Fruit fly (Drosophila melanogaster) Kc167 (cell line): ENCODE measurements around the gene LSm7.

Experiments
- Myc ChIP-seq: fragments of >200 bp; optimal IDR thresholded peaks from 2 replicates; lab custom pipeline; 2017; ENCODE audit warnings: missing external identifiers
- Sin3A ChIP-seq: fragments of >200 bp; optimal IDR thresholded peaks from 2 replicates; lab custom pipeline; 2018; ENCODE audit warnings: missing external identifiers
- h ChIP-seq: fragments of >200 bp; optimal IDR thresholded peaks from 3 replicates; lab custom pipeline; 2018; ENCODE audit warnings: missing external identifiers
- insv ChIP-seq: fragments of >200 bp; optimal IDR thresholded peaks from 3 replicates; lab custom pipeline; 2018; ENCODE audit warnings: missing external identifiers
- psq ChIP-seq: fragments of >200 bp; optimal IDR thresholded peaks from 2 replicates; lab custom pipeline; 2017; ENCODE audit warnings: missing external identifiers
- ttk ChIP-seq: sonication (Bioruptor generic); optimal IDR thresholded peaks from 2 replicates; lab custom pipeline; 2017; ENCODE audit warnings: missing external identifiers

LSm7 gene

dm6 chr2L:16743055-16743805, at the start of gene LSm7, which contains the start of gene BuGZ:
Gene LSm7 (minus strand): TSS chr2L:16743100.
Gene BuGZ (plus strand): TSS chr2L:16743405.
- TF ChIP-seq Sin3A (lab: Kevin White, UChicago) (no peak), psq (lab: Kevin White, UChicago) (no peak), h (lab: Kevin White, UChicago) (peak; percentile 36), ttk (lab: Kevin White, UChicago) (no peak), insv (lab: Kevin White, UChicago) (no peak)

dm6 chr2L:16791345-16791744, 48.4 kb upstream of the LSm7 start, which contains the start of gene CG17928:
Gene CG17928 (plus strand): TSS chr2L:16791568.
- TF ChIP-seq h (lab: Kevin White, UChicago) (no peak), insv (lab: Kevin White, UChicago) (no peak), Myc (no peak), Sin3A (lab: Kevin White, UChicago) (no peak), ttk (lab: Kevin White, UChicago) (no peak), psq (lab: Kevin White, UChicago) (no peak)

DNA sequence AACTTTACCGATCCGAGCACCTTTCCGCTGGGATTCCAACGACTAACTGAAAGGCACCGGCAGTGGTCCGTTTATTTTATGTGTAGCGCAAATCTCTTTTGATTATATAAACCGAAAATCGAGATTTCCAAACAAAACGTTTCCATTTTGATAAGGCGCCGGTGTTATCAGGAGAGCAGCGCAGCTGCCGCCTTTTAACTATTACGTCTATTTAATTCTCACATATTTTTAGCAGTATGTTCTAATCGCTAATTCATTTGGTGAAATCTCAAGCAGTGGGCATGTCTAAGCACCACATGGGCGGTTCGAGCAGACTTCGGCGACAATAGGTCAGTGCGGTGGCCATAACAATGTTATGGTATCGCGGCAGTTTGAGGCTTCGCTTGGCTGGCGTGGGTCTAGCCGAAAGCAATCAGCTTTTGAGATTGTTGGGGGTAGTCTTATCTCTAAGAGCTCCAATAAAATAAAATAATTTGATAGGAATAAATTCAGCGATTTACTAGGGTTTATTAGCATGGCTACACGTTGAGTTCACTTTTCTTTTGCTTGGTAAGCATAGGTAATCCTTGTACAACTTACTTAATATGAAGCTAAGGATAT, 47.9 kb upstream of the LSm7 start, which contains the start of gene Cyt-b5-r:
TSS of gene Cyt-b5-r (minus strand) at position 51 of the 600 bp plus-strand sequence.
- TF ChIP-seq h (lab: Kevin White, UChicago) (no peak), Sin3A (lab: Kevin White, UChicago) (no peak), psq (lab: Kevin White, UChicago) (no peak), ttk (lab: Kevin White, UChicago) (no peak)

- no peak for TF ChIP-seq ttk (lab: Kevin White, UChicago)
- no peak for TF ChIP-seq Myc
- no peak for TF ChIP-seq psq (lab: Kevin White, UChicago)
- no peak for TF ChIP-seq h (lab: Kevin White, UChicago)
- TF ChIP-seq insv (lab: Kevin White, UChicago): no peak
- TF ChIP-seq Sin3A (lab: Kevin White, UChicago): no peak
These were observed 47.0 kb upstream of the LSm7 start for dm6 chr2L:16789880-16790279.

DNA sequence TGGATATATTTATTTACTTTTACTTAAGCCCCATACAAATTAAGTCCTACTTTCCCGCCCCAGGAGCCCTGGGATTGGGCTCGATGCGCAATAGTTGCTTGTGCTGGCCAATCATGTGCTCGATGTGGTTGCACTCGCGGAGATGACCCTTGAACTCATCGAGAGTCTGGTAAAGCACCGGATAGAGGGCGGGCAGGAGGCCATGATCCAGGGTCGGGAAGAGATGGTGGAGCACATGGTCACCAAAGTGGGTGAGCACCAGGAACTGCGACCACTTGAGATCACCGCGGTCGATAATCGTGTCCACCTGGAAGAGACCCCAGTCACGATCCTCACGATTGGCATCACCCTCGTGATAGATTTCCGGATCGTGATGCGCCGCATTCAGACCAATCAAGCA, 46.0 kb upstream of the LSm7 start:
- no peak for TF ChIP-seq insv (lab: Kevin White, UChicago)
- TF ChIP-seq h (lab: Kevin White, UChicago): no peak
- TF ChIP-seq Myc: no peak
- no peak for TF ChIP-seq ttk (lab: Kevin White, UChicago)
- no peak for TF ChIP-seq psq (lab: Kevin White, UChicago)
- no peak for TF ChIP-seq Sin3A (lab: Kevin White, UChicago)

DNA sequence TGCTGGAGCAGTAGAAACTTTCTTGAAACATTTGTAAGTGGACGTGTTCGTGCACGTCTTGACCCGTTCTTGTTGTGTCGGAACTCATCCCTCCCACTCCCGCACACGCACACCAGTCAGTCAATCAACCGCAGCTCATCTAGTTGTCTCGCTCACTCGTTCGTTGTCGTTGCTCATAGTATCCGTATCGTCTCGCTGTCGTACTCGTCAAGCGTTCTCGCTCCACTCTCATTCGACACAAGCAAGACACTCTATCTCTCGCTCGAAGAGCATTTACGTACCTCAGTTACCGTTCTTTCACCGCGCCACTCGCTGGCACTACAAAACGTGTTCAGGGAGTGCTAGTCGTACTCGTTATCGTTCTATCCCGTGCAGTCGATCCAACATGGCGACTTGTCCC, 44.6 kb upstream of the LSm7 start:
- no peak for TF ChIP-seq Myc
- no peak for TF ChIP-seq insv (lab: Kevin White, UChicago)
- TF ChIP-seq Sin3A (lab: Kevin White, UChicago): no peak
- no peak for TF ChIP-seq h (lab: Kevin White, UChicago)
- no peak for TF ChIP-seq ttk (lab: Kevin White, UChicago)
- no peak for TF ChIP-seq psq (lab: Kevin White, UChicago)

DNA sequence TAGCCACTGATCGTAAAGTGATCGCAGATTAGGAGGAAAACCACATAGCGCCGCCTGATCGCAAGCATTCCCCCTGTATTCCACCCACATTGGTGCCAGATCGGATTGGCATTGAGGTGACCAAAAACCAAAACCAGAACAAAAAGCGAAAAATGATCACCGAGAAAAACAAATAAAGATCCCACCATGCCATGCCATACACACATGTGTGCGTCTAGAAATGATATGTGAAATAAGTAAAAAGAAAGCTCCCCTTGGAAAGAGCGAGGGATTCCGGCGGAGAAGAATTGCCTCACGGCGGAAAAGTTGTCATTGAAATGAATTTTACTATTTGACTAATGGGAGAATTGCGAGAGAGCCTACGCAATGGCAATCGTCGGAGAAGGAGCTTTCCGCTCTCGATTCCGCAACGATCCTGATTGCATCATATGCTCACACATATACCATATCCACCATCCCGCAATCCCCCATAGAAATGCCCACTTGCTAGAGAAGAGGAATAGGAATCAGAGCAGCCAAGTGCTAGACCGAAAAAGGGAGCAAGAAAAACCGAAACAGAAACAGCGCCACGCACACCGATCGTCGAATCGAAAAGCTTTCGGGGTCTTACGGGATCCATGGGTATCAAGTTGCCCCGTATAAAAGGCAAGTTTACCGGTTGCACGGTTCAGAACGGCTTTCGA, 23.3 kb upstream of the LSm7 start, which contains the start of gene Mhc:
TSS of gene Mhc (plus strand) at position 497 of the 683 bp plus-strand sequence.
- no peak for TF ChIP-seq psq (lab: Kevin White, UChicago)
- no peak for TF ChIP-seq insv (lab: Kevin White, UChicago)

DNA sequence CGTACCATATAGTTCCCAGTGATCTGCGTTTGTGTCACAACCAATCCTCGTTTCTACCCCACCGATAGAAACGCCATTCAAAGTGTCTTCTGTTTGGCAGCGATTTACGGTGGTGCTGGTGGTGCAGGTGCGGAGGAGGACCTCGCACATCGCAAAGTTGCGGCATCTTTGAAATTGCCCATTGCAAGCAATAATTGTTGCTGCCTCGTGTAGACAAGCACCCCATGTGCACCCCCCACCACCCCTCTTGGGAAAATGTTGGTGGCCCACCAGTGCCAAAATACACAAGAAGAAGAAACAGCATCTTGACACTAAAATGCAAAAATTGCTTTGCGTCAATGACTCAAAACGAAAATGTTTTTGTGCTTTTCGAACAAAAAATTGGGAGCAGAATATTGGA, 21.6 kb upstream of the LSm7 start:
- TF ChIP-seq Sin3A (lab: Kevin White, UChicago) (no peak), insv (lab: Kevin White, UChicago) (no peak), psq (lab: Kevin White, UChicago) (no peak), ttk (lab: Kevin White, UChicago) (no peak), h (lab: Kevin White, UChicago) (no peak), Myc (no peak)

dm6 chr2L:16761891-16762290, 19.0 kb upstream of the LSm7 start:
- TF ChIP-seq insv (lab: Kevin White, UChicago) (no peak), ttk (lab: Kevin White, UChicago) (no peak), Myc (no peak), h (lab: Kevin White, UChicago) (no peak), Sin3A (lab: Kevin White, UChicago) (no peak), psq (lab: Kevin White, UChicago) (no peak)

dm6 chr2L:16760504-16761417, 17.9 kb upstream of the LSm7 start, which contains the start of gene ppk17:
Gene ppk17 (minus strand): TSS chr2L:16760554.
- TF ChIP-seq insv (lab: Kevin White, UChicago) (no peak), Sin3A (lab: Kevin White, UChicago) (no peak), Myc (no peak), h (lab: Kevin White, UChicago) (no peak), psq (lab: Kevin White, UChicago) (no peak), ttk (lab: Kevin White, UChicago) (no peak)
